Worm (Caenorhabditis elegans): Measurements from ENCODE around the gene R107.5.
"Not testable (repeated sequence)": the region's sequence is repeated elsewhere in the genome, so short reads cannot be mapped to it uniquely, and the experiment has no call there.

The R107.5 gene

ce11 chrIII:9007183-9007582, 46.4 kb downstream of the R107.5 start:
- TF ChIP-seq mab-9 (GFP tag; IDR thresholded peaks at IDR 0.05), result no peak
- peak in 1 of 2 experiments; percentile 21 for TF ChIP-seq lsy-2 (tag; optimal IDR thresholded peaks at IDR 0.05)
- peak; percentile 59 for TF ChIP-seq elt-2 (tag; optimal IDR thresholded peaks at IDR 0.05)
- no peak for TF ChIP-seq fkh-10 (GFP tag; optimal IDR thresholded peaks at IDR 0.05)
- TF ChIP-seq snu-23 (GFP tag; optimal IDR thresholded peaks at IDR 0.05), result no peak
- no peak for TF ChIP-seq ama-1 (optimal IDR thresholded peaks at IDR 0.05)
- no peak for TF ChIP-seq hlh-17 (GFP tag; optimal IDR thresholded peaks at IDR 0.05; ENCODE audit: borderline replicate concordance)
- TF ChIP-seq nhr-11 (tag; optimal IDR thresholded peaks at IDR 0.05), result no peak
- peak; percentile 3 for TF ChIP-seq C16A3.4 (tag; optimal IDR thresholded peaks at IDR 0.05)
- no peak for TF ChIP-seq nhr-71 (tag; optimal IDR thresholded peaks at IDR 0.05)
- TF ChIP-seq mdl-1 (tag; optimal IDR thresholded peaks at IDR 0.05), result no peak
- peak; percentile 30 for TF ChIP-seq rnt-1 (tag; optimal IDR thresholded peaks at IDR 0.05)
- no peak for TF ChIP-seq sup-37 (GFP tag; optimal IDR thresholded peaks at IDR 0.05)
- TF ChIP-seq lin-14 (GFP tag; optimal IDR thresholded peaks at IDR 0.05), result peak; percentile 70

- not testable (repeated sequence) for TF ChIP-seq ceh-90 (tag; optimal IDR thresholded peaks at IDR 0.05); fos-1 (tag; optimal IDR thresholded peaks at IDR 0.05); snu-23 (GFP tag; optimal IDR thresholded peaks at IDR 0.05)
Observed at ce11 chrIII:9005905-9006372, 47.7 kb downstream of the R107.5 start, which contains the start of gene rab-6.1. Gene rab-6.1, minus strand, starts transcription at chrIII:9005955.

ce11 chrIII:9004658-9005057, 48.9 kb downstream of the R107.5 start:
- TF ChIP-seq zip-4 (GFP tag; optimal IDR thresholded peaks at IDR 0.05) (no peak), aha-1 (tag; optimal IDR thresholded peaks at IDR 0.05) (no peak), aly-2 (tag; optimal IDR thresholded peaks at IDR 0.05) (no peak), lir-3 (tag; optimal IDR thresholded peaks at IDR 0.05; ENCODE audit: poor library complexity) (no peak), ceh-8 (GFP tag; optimal IDR thresholded peaks at IDR 0.05) (no peak), ama-1 (optimal IDR thresholded peaks at IDR 0.05) (no peak), zag-1 (tag; optimal IDR thresholded peaks at IDR 0.05) (no peak)

ce11 chrIII:9002545-9002944, 51.0 kb downstream of the R107.5 start, which contains the start of the genes F59B2.15 and zif-1:
Gene F59B2.15, minus strand, starts transcription at chrIII:9002645.
Gene zif-1, plus strand, starts transcription at chrIII:9002779.
- TF ChIP-seq mab-9 (GFP tag; IDR thresholded peaks at IDR 0.05), result no peak
- no peak for TF ChIP-seq lin-14 (GFP tag; optimal IDR thresholded peaks at IDR 0.05)
- TF ChIP-seq fkh-10 (GFP tag; optimal IDR thresholded peaks at IDR 0.05), result no peak
- no peak for TF ChIP-seq xbp-1 (tag; optimal IDR thresholded peaks at IDR 0.05)
- TF ChIP-seq ztf-11 (tag; optimal IDR thresholded peaks at IDR 0.05), result no peak

ce11 chrIII:9001899-9002298, 51.7 kb downstream of the R107.5 start, which contains the start of gene rpn-6.2:
Gene rpn-6.2, minus strand, starts transcription at chrIII:9001999.
- TF ChIP-seq lir-3 (tag; optimal IDR thresholded peaks at IDR 0.05; ENCODE audit: poor library complexity), result no peak
- TF ChIP-seq mef-2 (tag; optimal IDR thresholded peaks at IDR 0.05), result no peak
- TF ChIP-seq C34B4.2 (tag; optimal IDR thresholded peaks at IDR 0.05), result no peak
- no peak for TF ChIP-seq ceh-90 (tag; optimal IDR thresholded peaks at IDR 0.05)
- TF ChIP-seq xbp-1 (tag; optimal IDR thresholded peaks at IDR 0.05), result no peak
- no peak for TF ChIP-seq alr-1 (tag; optimal IDR thresholded peaks at IDR 0.05; ENCODE audit: borderline replicate concordance)
- TF ChIP-seq ztf-4 (tag; optimal IDR thresholded peaks at IDR 0.05), result no peak
- TF ChIP-seq efl-1 (optimal IDR thresholded peaks at IDR 0.05), result no peak
- peak in 1 of 2 experiments; percentile 39 for TF ChIP-seq efl-1 (GFP tag; optimal IDR thresholded peaks at IDR 0.05 in 1 of 2)
- TF ChIP-seq nhr-85 (tag), result peak; percentile 48
- no peak for TF ChIP-seq ceh-82 (tag; optimal IDR thresholded peaks at IDR 0.05)
- TF ChIP-seq nhr-12 (tag; optimal IDR thresholded peaks at IDR 0.05), result no peak

Data from whole organism, L1 larva.